Worm (Caenorhabditis elegans): ENCODE measurements around the gene inft-2.

The inft-2 gene

DNA sequence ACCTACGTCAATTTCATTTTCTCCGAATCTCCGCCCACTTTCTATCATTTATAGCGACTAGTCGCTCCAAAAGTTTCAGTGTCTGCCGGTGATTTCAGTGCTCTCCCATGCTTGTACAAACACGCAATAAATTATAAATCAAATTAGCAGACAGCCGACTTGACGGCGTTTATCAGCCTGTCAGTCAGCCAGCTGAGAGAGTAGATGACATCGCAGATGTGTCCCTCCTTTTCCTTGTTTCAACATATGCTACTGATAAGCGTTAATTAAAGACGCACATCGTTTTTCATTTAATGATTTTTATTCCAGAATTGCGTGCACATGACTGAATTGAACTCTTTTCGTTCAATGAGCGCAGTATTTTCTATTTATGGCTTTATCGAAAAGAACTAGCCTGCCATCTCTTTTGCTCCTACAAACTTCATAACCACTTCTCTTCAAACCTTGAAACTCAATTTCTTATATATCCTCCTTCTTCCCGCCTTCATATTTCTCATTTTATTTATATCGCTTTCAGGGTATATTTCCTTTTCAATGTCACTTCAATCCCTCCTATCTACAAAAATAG lies 41.2 kb downstream of the inft-2 start, which contains the start of gene lap-2:
Gene lap-2 (plus strand): TSS at position 518 of the 568 bp plus-strand sequence.
- TF ChIP-seq crh-2 (tag; optimal IDR thresholded peaks at IDR 0.05) (peak; percentile 23), fos-1 (tag; optimal IDR thresholded peaks at IDR 0.05) (peak; percentile 36), nhr-12 (tag; optimal IDR thresholded peaks at IDR 0.05) (no peak), sma-9 (GFP tag; optimal IDR thresholded peaks at IDR 0.05) (peak; percentile 88), sma-9 (tag; optimal IDR thresholded peaks at IDR 0.05) (no peak), F13H6.1 (tag; optimal IDR thresholded peaks at IDR 0.05) (peak; percentile 17), dmd-4 (tag; optimal IDR thresholded peaks at IDR 0.05) (no peak)

DNA sequence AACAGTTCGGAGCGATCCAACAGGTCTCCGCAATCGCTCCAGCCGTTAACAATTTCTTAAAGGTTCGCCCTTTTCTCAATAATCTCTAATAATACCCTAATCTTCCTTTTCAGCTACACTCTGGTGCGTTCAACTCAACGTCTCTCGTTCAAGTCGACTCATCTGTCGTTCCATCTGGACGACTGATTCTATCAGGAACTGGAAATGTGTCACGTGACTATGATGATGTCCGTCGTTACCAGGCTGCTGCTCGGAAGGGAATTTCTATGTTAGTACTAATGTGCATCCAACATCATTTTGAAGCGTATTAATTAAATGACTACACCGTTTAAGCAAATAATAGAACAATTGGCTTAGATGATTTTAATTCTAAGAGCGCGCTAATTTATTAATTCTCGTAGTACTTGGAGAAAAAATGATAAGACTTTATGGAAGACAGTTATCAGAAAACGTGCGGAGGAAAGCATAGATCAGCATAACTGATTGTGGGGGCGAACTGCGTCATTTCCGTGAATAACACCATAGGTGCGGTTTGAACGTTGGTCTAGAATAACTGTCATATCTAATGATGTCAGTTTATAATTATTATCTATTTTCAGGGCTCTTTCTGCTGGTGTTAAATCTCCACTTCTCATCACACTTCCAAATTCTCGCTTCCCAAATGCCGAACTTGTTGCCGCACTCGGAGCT lies 41.9 kb downstream of the inft-2 start:
- TF ChIP-seq nhr-6 (tag; optimal IDR thresholded peaks at IDR 0.05) (no peak), nhr-10 (tag; optimal IDR thresholded peaks at IDR 0.05) (no peak), mab-5 (tag; optimal IDR thresholded peaks at IDR 0.05) (no peak), ztf-11 (tag; optimal IDR thresholded peaks at IDR 0.05) (no peak), mbf-1 (tag; optimal IDR thresholded peaks at IDR 0.05) (no peak), dmd-4 (tag; optimal IDR thresholded peaks at IDR 0.05) (no peak), elt-3 (tag; optimal IDR thresholded peaks at IDR 0.05) (no peak)

DNA sequence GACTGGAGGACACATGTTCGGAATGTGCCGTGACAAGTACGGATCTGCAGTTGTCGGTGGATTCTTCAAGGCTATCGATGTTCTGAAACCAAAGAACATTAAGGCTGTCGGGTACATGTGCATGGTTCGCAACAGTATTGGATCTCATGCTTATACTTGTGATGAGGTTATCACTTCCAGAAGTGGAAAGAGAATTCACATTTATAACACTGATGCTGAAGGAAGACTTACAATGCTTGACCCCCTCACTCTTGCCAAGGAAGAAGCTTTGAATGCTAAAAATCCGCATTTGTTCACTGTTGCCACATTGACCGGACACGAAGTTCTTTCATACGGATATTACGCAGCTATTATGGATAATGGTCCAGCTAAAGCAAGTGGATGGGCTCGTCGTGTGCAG lies 42.9 kb downstream of the inft-2 start:
- no peak for TF ChIP-seq crh-2 (tag; optimal IDR thresholded peaks at IDR 0.05)
- TF ChIP-seq ceh-16 (tag; optimal IDR thresholded peaks at IDR 0.05) = no peak
- TF ChIP-seq nhr-11 (tag; optimal IDR thresholded peaks at IDR 0.05) = no peak
- TF ChIP-seq lin-11 (tag; optimal IDR thresholded peaks at IDR 0.05) = no peak
- no peak for TF ChIP-seq blmp-1 (tag; optimal IDR thresholded peaks at IDR 0.05; ENCODE audit: insufficient read depth)
- TF ChIP-seq nhr-237 (tag; optimal IDR thresholded peaks at IDR 0.05) = no peak
- no peak for TF ChIP-seq ztf-1 (GFP tag; conservative IDR thresholded peaks at IDR 0.05)
- TF ChIP-seq elt-3 (tag; optimal IDR thresholded peaks at IDR 0.05) = no peak
- no peak for TF ChIP-seq sma-3 (GFP tag; optimal IDR thresholded peaks at IDR 0.05)
- no peak for TF ChIP-seq mdl-1 (tag; optimal IDR thresholded peaks at IDR 0.05)
- no peak for TF ChIP-seq unc-39 (tag; optimal IDR thresholded peaks at IDR 0.05)
- TF ChIP-seq gmeb-1 (tag; optimal IDR thresholded peaks at IDR 0.05) = no peak
- no peak for TF ChIP-seq lin-39 (tag; optimal IDR thresholded peaks at IDR 0.05)
- TF ChIP-seq nhr-77 (tag; optimal IDR thresholded peaks at IDR 0.05) = no peak
- TF ChIP-seq egl-27 (tag; optimal IDR thresholded peaks at IDR 0.05) = no peak
- no peak for TF ChIP-seq zag-1 (tag; optimal IDR thresholded peaks at IDR 0.05)
- TF ChIP-seq dmd-4 (tag; optimal IDR thresholded peaks at IDR 0.05) = no peak
- TF ChIP-seq unc-62 (GFP tag; optimal IDR thresholded peaks at IDR 0.05) = no peak
- TF ChIP-seq ceh-82 (tag; optimal IDR thresholded peaks at IDR 0.05) = no peak
- TF ChIP-seq elt-1 (tag; optimal IDR thresholded peaks at IDR 0.05) = no peak

DNA sequence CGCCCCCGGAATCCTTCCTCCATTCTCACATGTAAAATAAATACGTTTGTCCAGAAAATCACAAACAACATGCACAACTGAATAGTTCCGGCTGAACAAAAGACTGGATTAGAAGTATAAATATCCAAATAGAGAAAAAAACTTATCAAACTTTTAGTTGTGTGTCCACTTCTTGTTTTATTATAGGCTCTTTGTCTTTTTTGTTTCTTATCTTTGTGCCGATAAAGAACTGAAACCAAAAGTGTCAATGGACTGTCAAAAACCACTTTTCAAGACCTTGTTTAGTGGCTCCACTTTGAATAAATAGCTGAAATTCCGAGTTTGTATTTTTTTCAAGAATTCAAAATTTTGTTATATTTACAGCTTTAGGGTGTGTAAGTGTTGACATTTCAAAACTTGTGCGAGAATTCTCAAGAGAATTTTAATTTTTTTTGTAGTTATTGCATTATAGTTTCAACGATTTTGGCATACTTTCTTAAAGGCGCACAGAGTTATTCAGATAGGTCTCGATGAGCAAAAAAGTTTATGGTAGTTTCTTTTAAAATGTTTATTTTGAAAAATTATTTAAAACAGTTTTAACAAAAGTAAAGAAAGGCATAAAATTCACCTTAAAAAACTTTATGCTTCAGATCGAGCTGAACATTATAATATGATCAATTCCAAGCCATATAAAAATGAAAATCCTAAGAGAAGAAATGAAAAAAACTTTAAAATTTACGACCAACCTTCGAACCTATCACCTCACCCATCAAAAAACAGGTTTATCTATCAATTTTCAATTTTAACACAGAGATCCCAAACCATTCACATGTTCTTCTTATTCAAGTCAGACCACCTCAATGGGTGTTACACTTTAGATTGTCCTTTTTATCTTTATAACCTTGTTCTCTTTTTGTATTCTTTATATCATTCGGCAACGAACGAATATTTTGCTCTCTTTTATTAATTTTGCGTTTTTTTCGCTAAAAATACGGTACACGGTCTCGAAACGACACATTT lies 44.3 kb downstream of the inft-2 start:
- TF ChIP-seq mdl-1 (tag; optimal IDR thresholded peaks at IDR 0.05) = no peak
- no peak for TF ChIP-seq zag-1 (tag; optimal IDR thresholded peaks at IDR 0.05)
- no peak for TF ChIP-seq aly-2 (tag; optimal IDR thresholded peaks at IDR 0.05)
- no peak for TF ChIP-seq nhr-129 (tag; optimal IDR thresholded peaks at IDR 0.05)
- TF ChIP-seq nhr-77 (tag; optimal IDR thresholded peaks at IDR 0.05) = no peak
- no peak for TF ChIP-seq nhr-237 (tag; optimal IDR thresholded peaks at IDR 0.05)
- TF ChIP-seq blmp-1 (tag; optimal IDR thresholded peaks at IDR 0.05; ENCODE audit: insufficient read depth) = peak; percentile 23
- TF ChIP-seq ama-1 (optimal IDR thresholded peaks at IDR 0.05) = no peak
- peak; percentile 34 for TF ChIP-seq fos-1 (tag; optimal IDR thresholded peaks at IDR 0.05)
- TF ChIP-seq nhr-11 (tag; optimal IDR thresholded peaks at IDR 0.05) = no peak
- TF ChIP-seq sma-3 (GFP tag; optimal IDR thresholded peaks at IDR 0.05) = peak; percentile 20
- TF ChIP-seq skn-1 (tag; optimal IDR thresholded peaks at IDR 0.05) = no peak
- TF ChIP-seq nhr-21 (tag; optimal IDR thresholded peaks at IDR 0.05) = peak; percentile 37
- TF ChIP-seq sma-9 (GFP tag; optimal IDR thresholded peaks at IDR 0.05) = peak; percentile 64
- TF ChIP-seq sma-9 (tag; optimal IDR thresholded peaks at IDR 0.05) = no peak
- peak; percentile 60 for TF ChIP-seq nhr-25 (tag; optimal IDR thresholded peaks at IDR 0.05)

All from whole organism, L2 larva.